Worm (Caenorhabditis elegans): ENCODE data around the gene mrps-18.C.

DNA sequence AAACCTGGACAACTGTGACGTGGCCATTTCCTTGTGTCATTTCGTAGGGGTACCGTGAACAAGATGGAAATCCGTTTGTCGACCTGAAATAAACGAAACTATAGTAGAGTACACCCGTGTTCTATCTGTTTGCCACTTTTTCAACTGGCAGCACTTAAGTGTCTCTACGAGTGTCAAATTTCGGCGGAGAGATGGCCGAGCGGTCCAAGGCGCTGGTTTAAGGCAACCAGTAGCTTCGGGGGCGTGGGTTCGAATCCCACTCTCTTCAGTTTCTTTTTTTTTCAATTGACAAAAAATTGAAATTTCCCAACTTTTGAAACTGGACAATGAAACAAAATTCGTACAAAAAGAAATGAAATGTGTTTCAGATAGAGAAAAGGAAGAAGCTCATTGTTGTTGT, 14.4 kb upstream of the mrps-18.C start:
- peak; percentile 3 for TF ChIP-seq F13H6.1 (tag; optimal IDR thresholded peaks at IDR 0.05)
- TF ChIP-seq elt-1 (tag; optimal IDR thresholded peaks at IDR 0.05), result no peak
- no peak for TF ChIP-seq nhr-237 (tag; optimal IDR thresholded peaks at IDR 0.05)
- peak in 1 of 2 experiments; percentile 39 for TF ChIP-seq lsy-2 (tag; optimal IDR thresholded peaks at IDR 0.05)
- TF ChIP-seq ZK546.5 (tag; optimal IDR thresholded peaks at IDR 0.05), result no peak
- no peak for TF ChIP-seq ztf-11 (tag; optimal IDR thresholded peaks at IDR 0.05)
- peak; percentile 17 for TF ChIP-seq snpc-4 (tag; optimal IDR thresholded peaks at IDR 0.05)
- peak; percentile 54 for TF ChIP-seq nhr-129 (tag; optimal IDR thresholded peaks at IDR 0.05)
